Fruit fly (Drosophila melanogaster) whole organism: Measurements from ENCODE around the gene Ilp3.

ENCODE experiments used
- CG8478 ChIP-seq: fragments of >200 bp; optimal IDR thresholded peaks from 2 replicates; lab custom pipeline; 2018; ENCODE audit warnings: inconsistent platforms
- Dll ChIP-seq: fragments of >200 bp; optimal IDR thresholded peaks from 2 replicates; lab custom pipeline; 2017
- pan ChIP-seq: fragments of >200 bp; optimal IDR thresholded peaks from 2 replicates; lab custom pipeline; 2017

DNA sequence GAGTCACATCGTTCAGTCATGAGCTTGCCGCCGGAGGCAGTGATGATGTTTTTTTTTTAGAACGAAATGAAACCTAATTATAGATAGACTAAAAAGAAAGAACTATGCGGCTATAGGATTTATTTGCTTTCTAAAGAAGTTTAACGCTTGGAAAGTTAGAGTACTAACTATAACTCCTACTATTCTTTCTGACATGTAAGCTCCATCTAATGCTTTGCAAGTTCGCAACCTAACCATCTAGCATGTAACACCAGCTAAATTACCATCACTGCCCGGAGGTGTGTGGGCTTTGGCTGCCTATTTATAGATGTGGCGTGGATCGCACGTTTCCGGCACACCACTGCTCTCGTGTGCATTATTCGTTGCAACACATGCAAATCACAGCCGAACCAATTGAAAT lies 40.1 kb upstream of the Ilp3 start:
- no peak for TF ChIP-seq Dll (lab: Kevin White, UChicago)
- no peak for TF ChIP-seq pan (lab: Kevin White, UChicago)
- no peak for TF ChIP-seq CG8478
